Worm (Caenorhabditis elegans) whole organism, L4 larva: Measurements from ENCODE around the gene ubc-13.
"Not testable (repeated sequence)": the region's sequence is repeated elsewhere in the genome, so short reads cannot be mapped to it uniquely, and the experiment has no call there.

Source experiments
- T26A8.4 ChIP-seq: fragments of 200-800 bp; sonication (Bioruptor generic); IDR thresholded peaks from 2 replicates; pipeline ENCODE4 v1.3.6; 2022; ENCODE audit warnings: missing genetic modification characterization, missing compliant biosample characterization
- aha-1 ChIP-seq: fragments of 150-350 bp; peaks from one replicate; lab custom pipeline; 2014; ENCODE audit warnings: missing biosample characterization, missing genetic modification characterization
- aly-2 ChIP-seq: sonication (generic microtip); optimal IDR thresholded peaks from 2 replicates; lab custom pipeline; 2018; ENCODE audit warnings: missing biosample characterization, missing genetic modification characterization
- arid-1 ChIP-seq: fragments of 200-800 bp; sonication (Bioruptor generic); conservative IDR thresholded peaks from 2 replicates; pipeline ENCODE4 v1.3.6; 2022; ENCODE audit warnings: missing genetic modification reagents, missing genetic modification characterization, missing compliant biosample characterization
- ceh-20 ChIP-seq: fragments of 200-800 bp; sonication (Bioruptor generic); IDR thresholded peaks from 2 replicates; pipeline ENCODE4 v1.3.6; 2022; ENCODE audit warnings: missing genetic modification reagents, missing genetic modification characterization, missing compliant biosample characterization
- daf-16 ChIP-seq, 3 experiments: sonication (generic microtip); optimal IDR thresholded peaks; 2 replicates each; lab custom pipeline; 2016 to 2017; ENCODE audit warnings: missing genetic modification characterization in 3 of 3, missing genetic modification reagents in 3 of 3, mild to moderate bottlenecking in 2 of 3, missing compliant biosample characterization in 2 of 3, missing biosample characterization in 1 of 3, moderate library complexity in 1 of 3
- egl-27 ChIP-seq: sonication (generic microtip); optimal IDR thresholded peaks from 3 replicates; lab custom pipeline; 2017; ENCODE audit warnings: missing biosample characterization, missing genetic modification reagents, missing genetic modification characterization
- egl-43 ChIP-seq: fragments of 200-800 bp; sonication (Bioruptor generic); IDR thresholded peaks from 2 replicates; pipeline ENCODE4 v1.3.6; 2022; ENCODE audit warnings: missing genetic modification reagents, missing genetic modification characterization, missing compliant biosample characterization
- gei-8 ChIP-seq: fragments of 200-800 bp; sonication (Bioruptor generic); optimal IDR thresholded peaks from 2 replicates; lab custom pipeline; 2018; ENCODE audit warnings: mild to moderate bottlenecking, missing genetic modification characterization, missing compliant biosample characterization
- hif-1 ChIP-seq, 2 experiments: sonication (generic microtip); optimal IDR thresholded peaks; 2 replicates each; lab custom pipeline; 2016 to 2017; ENCODE audit warnings: missing compliant biosample characterization in 2 of 2, missing genetic modification characterization in 2 of 2, missing genetic modification reagents in 2 of 2, missing genotype in 2 of 2, mild to moderate bottlenecking in 1 of 2
- lin-38 ChIP-seq: fragments of 200-800 bp; sonication (Bioruptor generic); IDR thresholded peaks from 2 replicates; pipeline ENCODE4 v1.3.6; 2022; ENCODE audit warnings: missing genetic modification reagents, missing genetic modification characterization, missing compliant biosample characterization
- nhr-111 ChIP-seq: fragments of 200-800 bp; sonication (Bioruptor generic); optimal IDR thresholded peaks from 2 replicates; lab custom pipeline; 2018; ENCODE audit warnings: mild to moderate bottlenecking, missing genetic modification characterization, missing compliant biosample characterization
- nhr-48 ChIP-seq: sonication (generic microtip); optimal IDR thresholded peaks from 2 replicates; lab custom pipeline; 2016; ENCODE audit warnings: mild to moderate bottlenecking, missing genetic modification characterization, missing compliant biosample characterization
- nhr-77 ChIP-seq: fragments of 150-350 bp; optimal IDR thresholded peaks from 2 replicates; lab custom pipeline; 2014; ENCODE audit warnings: missing biosample characterization, missing genetic modification characterization
- php-3 ChIP-seq: fragments of 200-800 bp; sonication (Bioruptor generic); IDR thresholded peaks from 2 replicates; pipeline ENCODE4 v1.3.6; 2022; ENCODE audit warnings: missing genetic modification reagents, missing genetic modification characterization, missing compliant biosample characterization
- set-16 ChIP-seq: fragments of 200-800 bp; sonication (Bioruptor generic); IDR thresholded peaks from 2 replicates; pipeline ENCODE4 v1.3.6; 2022; ENCODE audit warnings: missing genetic modification reagents, missing genetic modification characterization, missing compliant biosample characterization
- skn-1 ChIP-seq: fragments of 150-350 bp; optimal IDR thresholded peaks from 2 replicates; lab custom pipeline; 2014; ENCODE audit warnings: missing biosample characterization, missing genetic modification characterization
- tag-97 ChIP-seq: fragments of 200-800 bp; sonication (Bioruptor generic); IDR thresholded peaks from 2 replicates; pipeline ENCODE4 v1.3.6; 2022; ENCODE audit warnings: missing genetic modification characterization, missing compliant biosample characterization
- tra-1 ChIP-seq: fragments of 200-800 bp; sonication (Bioruptor generic); IDR thresholded peaks from 2 replicates; pipeline ENCODE4 v1.3.6; 2022; ENCODE audit warnings: missing genetic modification reagents, missing genetic modification characterization, missing compliant biosample characterization
- unc-130 ChIP-seq: sonication (generic microtip); optimal IDR thresholded peaks from 2 replicates; lab custom pipeline; 2016; ENCODE audit warnings: missing genetic modification reagents, missing genetic modification characterization, missing compliant biosample characterization
- unc-39 ChIP-seq: sonication (generic microtip); optimal IDR thresholded peaks from 2 replicates; lab custom pipeline; 2017; ENCODE audit warnings: missing biosample characterization, missing genetic modification characterization
- unc-62 ChIP-seq, 3 experiments: fragments of 150-350 bp in 1 of 3; sonication (generic microtip); optimal IDR thresholded peaks in 2 of 3; peaks in 1 of 3; 1 replicate in 1 of 3; 2 replicates in 2 of 3; lab custom pipeline; 2014 to 2017; ENCODE audit warnings: missing biosample characterization in 3 of 3, missing genetic modification characterization in 3 of 3, missing genetic modification reagents in 3 of 3, missing genotype in 1 of 3
- ztf-7 ChIP-seq: fragments of 150-350 bp; optimal IDR thresholded peaks from 2 replicates; lab custom pipeline; 2014; ENCODE audit warnings: missing biosample characterization, missing genetic modification characterization

Gene ubc-13

DNA sequence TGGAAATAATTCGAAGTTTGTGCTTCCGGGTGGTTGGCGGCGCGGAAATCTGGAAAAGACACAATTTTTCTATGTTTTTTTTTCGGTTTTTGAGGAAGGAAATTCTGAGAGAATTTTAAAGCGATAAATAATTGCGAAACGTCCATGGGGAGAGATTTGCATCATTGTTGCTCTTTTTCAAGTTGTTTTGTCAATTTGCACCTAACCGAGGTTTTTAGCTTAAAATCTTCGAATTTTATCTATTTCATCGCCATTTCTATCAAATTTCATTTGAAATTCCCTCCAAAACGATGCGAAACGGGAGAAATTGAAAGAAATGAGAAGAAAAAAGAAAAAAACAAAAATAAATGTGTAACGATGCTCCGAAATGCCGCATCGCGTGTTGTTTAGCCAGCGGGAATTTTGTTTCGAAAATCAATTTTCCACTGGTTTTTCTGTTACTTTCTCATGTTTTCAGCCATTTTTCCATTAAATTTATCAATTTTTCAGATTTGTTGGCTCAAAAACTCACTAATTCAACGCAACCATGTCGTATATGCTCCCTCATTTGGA, 35.0 kb downstream of the ubc-13 start, which contains the start of the genes nprt-1 and dib-1 (continued):
- TF ChIP-seq lin-38 (GFP tag; lab: Robert Waterston, UW): peak; percentile 45; the same call in 1 of the 2 replicates
- TF ChIP-seq skn-1 (tag; lab: Kevin White, UChicago): no peak
- no peak for TF ChIP-seq unc-39 (tag; lab: Kevin White, UChicago)
- no peak for TF ChIP-seq daf-16 (GFP tag; optimal IDR thresholded peaks at IDR 0.05; lab: Kevin White, UChicago)
- peak; percentile 6 for TF ChIP-seq daf-16 (tag; optimal IDR thresholded peaks at IDR 0.05; lab: Kevin White, UChicago)

DNA sequence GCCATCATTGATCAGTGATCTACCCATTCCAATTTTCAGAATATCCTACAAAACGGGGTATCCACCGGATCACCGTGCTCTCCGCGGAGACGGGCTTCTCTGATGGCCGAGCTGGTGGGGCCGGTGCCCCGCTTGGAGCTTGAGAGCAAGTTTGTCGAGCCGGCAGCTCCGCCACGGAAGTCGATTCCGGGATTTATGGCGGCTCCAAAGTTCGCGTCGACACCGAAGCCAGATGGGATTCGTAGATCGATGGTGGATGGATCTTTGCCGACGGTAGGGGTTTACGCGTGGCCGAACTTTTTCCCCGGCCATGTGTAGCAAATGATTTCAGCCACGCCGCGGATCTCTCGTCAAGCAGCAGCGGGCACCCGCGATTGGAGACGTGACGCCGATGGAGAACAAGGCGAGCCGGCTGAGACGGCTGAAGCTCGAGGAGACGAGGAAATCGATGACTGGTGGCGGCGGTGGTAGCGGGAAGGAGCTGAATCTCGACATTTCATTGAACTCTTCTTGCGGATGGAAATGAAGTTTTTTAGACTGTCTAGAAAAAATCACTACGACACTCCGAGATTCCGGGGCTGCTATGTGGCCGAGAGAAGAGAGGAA, 36.9 kb downstream of the ubc-13 start:
- 0 out of 2 replicates have a peak, but pooled peaks have one; percentile 18 for TF ChIP-seq php-3 (GFP tag; lab: Robert Waterston, UW)
- TF ChIP-seq aly-2 (tag; lab: Kevin White, UChicago): no peak
- TF ChIP-seq gei-8 (GFP tag; lab: Kevin White, UChicago): no peak
- no peak for TF ChIP-seq T26A8.4 (GFP tag; lab: Robert Waterston, UW)
- TF ChIP-seq tag-97 (GFP tag; lab: Robert Waterston, UW): no peak
- no peak for TF ChIP-seq nhr-48 (tag; lab: Kevin White, UChicago)
- no peak for TF ChIP-seq nhr-111 (GFP tag; lab: Kevin White, UChicago)
- no peak for TF ChIP-seq egl-27 (tag; lab: Kevin White, UChicago)
- peak; percentile 94 for TF ChIP-seq set-16 (GFP tag; lab: Robert Waterston, UW)

DNA sequence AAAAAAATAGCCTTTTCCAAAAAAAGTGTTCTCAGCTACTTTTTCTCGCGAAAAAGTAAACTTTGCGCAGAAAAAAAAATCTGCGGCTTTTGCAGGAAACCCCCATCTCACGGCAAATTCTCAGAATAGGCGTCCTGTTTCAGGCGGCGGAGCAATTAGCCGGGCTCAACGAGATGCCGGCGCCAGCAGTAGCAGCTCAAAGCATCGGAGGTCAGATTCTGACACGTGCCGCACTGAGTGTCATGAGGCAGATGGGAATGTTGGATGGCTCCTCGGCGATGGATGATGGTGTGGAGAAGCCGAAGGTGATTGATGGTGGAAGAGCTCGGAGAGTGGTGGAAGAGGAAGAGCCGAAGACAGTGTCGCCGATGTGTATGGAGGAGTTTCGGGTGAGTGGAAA, 38.2 kb downstream of the ubc-13 start:
- TF ChIP-seq hif-1 (tag; optimal IDR thresholded peaks at IDR 0.05; lab: Kevin White, UChicago) (no peak), ztf-7 (no peak), egl-27 (tag; lab: Kevin White, UChicago) (no peak), nhr-77 (no peak), set-16 (GFP tag; lab: Robert Waterston, UW) (peak; percentile 71), egl-43 (GFP tag; lab: Robert Waterston, UW) (0 out of 2 replicates have a peak, but pooled peaks have one; percentile 7)

DNA sequence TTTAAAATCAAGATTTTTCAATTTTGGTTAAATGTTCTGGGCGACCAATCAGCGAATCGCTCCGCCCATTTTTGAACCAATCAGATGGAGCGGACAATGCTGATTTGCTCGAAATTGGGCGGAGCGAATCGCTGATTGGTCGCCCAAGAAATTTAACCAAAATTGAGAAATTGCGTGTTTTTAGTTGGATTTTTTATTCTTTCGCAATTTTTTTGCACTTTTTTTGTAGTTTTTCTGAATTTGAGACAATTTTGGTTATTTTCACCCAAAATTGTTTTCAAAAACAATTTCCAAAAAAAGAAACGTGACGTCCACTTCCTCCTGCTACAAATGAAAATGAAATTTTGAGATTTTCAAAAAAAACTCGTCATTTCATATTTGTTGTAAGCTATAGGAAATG, 38.8 kb downstream of the ubc-13 start, which contains the start of gene dml-1:
Gene dml-1 (plus strand): TSS at position 301 of the 400 bp plus-strand sequence.
- TF ChIP-seq unc-62 (GFP tag; optimal IDR thresholded peaks at IDR 0.05 in 1 of 2; lab: Kevin White, UChicago): no peak
- no peak for TF ChIP-seq unc-62 (tag; optimal IDR thresholded peaks at IDR 0.05; lab: Kevin White, UChicago)
- no peak for TF ChIP-seq tra-1
- no peak for TF ChIP-seq unc-130 (GFP tag; lab: Kevin White, UChicago)

DNA sequence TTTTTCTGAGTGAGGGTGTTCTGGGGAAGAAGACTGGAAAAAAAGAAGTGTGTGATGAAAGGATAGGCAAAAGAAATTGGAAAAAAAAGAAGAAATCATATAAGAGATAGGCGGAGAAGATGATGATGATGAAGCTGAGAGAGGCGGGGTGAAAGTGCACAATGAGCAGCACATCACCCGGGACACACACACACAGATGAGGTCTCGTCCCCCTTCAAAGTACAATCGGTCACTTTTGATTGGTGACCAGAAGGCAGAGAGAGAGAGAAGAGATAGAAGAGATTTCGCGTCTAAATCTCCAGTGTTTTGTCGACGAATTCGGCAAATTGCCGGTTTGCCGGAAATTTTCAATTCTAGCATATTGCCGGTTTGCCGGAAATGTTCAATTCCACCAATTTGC, 40.2 kb downstream of the ubc-13 start:
- TF ChIP-seq ceh-20 (GFP tag; lab: Robert Waterston, UW) (no peak), arid-1 (GFP tag; lab: Robert Waterston, UW) (no peak)

DNA sequence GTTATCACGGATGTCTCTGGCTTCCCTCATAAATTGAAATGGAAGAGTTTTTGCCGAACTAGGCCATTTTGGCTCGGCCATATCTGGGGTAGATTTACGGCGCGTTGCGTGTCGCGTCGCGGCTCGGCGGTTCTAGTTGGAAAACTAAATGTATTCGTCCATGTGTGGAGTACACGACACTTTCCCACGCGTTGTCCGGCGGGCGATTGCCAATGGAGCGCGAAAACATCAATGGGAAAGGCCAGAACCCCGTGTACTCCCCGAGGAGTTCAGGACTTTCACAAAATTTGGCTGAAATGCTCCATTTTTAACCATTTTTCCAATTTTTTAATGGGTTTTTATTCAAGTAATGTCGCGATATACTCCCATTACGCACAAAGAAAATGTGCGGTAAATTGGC, 41.4 kb downstream of the ubc-13 start:
- 0 out of 2 replicates have a peak, but pooled peaks have one; percentile 9 for TF ChIP-seq set-16 (GFP tag; lab: Robert Waterston, UW)
- peak in 1 of 2 experiments; percentile 93 for TF ChIP-seq unc-62 (GFP tag; optimal IDR thresholded peaks at IDR 0.05 in 1 of 2; lab: Kevin White, UChicago)
- not testable (repeated sequence) for TF ChIP-seq unc-62 (tag; optimal IDR thresholded peaks at IDR 0.05; lab: Kevin White, UChicago)
- TF ChIP-seq aha-1: peak; percentile 19
